Fruit fly (Drosophila melanogaster): ENCODE data around the gene CG14990.

CG14990 gene

DNA sequence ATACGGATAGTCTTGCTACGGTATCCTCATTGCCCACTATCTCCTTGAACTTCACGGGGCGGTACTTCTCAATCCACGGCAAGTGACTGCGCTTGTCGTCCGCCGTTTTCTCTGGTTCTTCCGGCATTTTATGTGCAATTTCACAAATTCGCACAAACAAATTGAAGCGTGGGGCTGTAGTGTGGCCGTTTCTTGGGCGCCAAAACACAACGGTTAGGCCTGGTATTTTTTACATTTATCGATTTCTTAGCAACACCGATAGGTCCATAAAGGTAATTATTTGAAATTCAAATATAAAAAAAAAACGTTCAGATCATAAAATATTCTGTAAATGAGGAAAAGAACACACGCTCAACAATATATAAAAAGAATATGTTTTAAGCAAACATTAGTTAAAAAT is 42.9 kb downstream of the CG14990 start, which contains the start of gene RfC4 (continued):
- TF ChIP-seq CG2678 (tag; optimal IDR thresholded peaks at IDR 0.05): no peak
- TF ChIP-seq vvl (GFP tag; IDR thresholded peaks at IDR 0.05): no peak
- no peak for TF ChIP-seq emc (GFP tag; optimal IDR thresholded peaks at IDR 0.05)
- TF ChIP-seq wek (GFP tag; optimal IDR thresholded peaks at IDR 0.05): no peak
- TF ChIP-seq Sox100B (GFP tag; optimal IDR thresholded peaks at IDR 0.05): no peak
- peak; percentile 42; the same call in 1 of the 3 replicates for TF ChIP-seq CG16813 (GFP tag; IDR thresholded peaks at IDR 0.05; ENCODE audit: partially characterized antibody)
- peak; percentile 41 for TF ChIP-seq HLH4C (GFP tag; IDR thresholded peaks at IDR 0.05; ENCODE audit: partially characterized antibody)
- TF ChIP-seq CG2116 (GFP tag; optimal IDR thresholded peaks at IDR 0.05): peak; percentile 58
- peak; percentile 2 for TF ChIP-seq CG15601 (tag; optimal IDR thresholded peaks at IDR 0.05)
- no peak for TF ChIP-seq peb (GFP tag; IDR thresholded peaks at IDR 0.05)
- TF ChIP-seq MESR4 (GFP tag; optimal IDR thresholded peaks at IDR 0.05): peak; percentile 27
- TF ChIP-seq Tbp (GFP tag; optimal IDR thresholded peaks at IDR 0.05): no peak
- no peak for TF ChIP-seq nerfin-1 (tag; optimal IDR thresholded peaks at IDR 0.05)
- TF ChIP-seq CG17912 (GFP tag; optimal IDR thresholded peaks at IDR 0.05): no peak
- no peak for TF ChIP-seq CG5245 (GFP tag; optimal IDR thresholded peaks at IDR 0.05)
- TF ChIP-seq CG3847 (GFP tag; IDR thresholded peaks at IDR 0.05): no peak
- no peak for TF ChIP-seq CG10979 (tag; optimal IDR thresholded peaks at IDR 0.05)
- TF ChIP-seq zfh2 (GFP tag; optimal IDR thresholded peaks at IDR 0.05): no peak
- peak; percentile 53 for TF ChIP-seq Med (GFP tag)
- peak; percentile 88 for TF ChIP-seq Dp (GFP tag; optimal IDR thresholded peaks at IDR 0.05)
- no peak for TF ChIP-seq dpn (GFP tag; optimal IDR thresholded peaks at IDR 0.05)
- no peak for TF ChIP-seq caup (GFP tag; optimal IDR thresholded peaks at IDR 0.05; ENCODE audit: severe bottlenecking)
- TF ChIP-seq CG14710 (tag; optimal IDR thresholded peaks at IDR 0.05): peak; percentile 6
- TF ChIP-seq cg (GFP tag; optimal IDR thresholded peaks at IDR 0.05): no peak
- TF ChIP-seq Dll (GFP tag; IDR thresholded peaks at IDR 0.05; ENCODE audit: partially characterized antibody): no peak
- no peak for TF ChIP-seq Xbp1 (GFP tag; optimal IDR thresholded peaks at IDR 0.05)
- peak; percentile 35 for TF ChIP-seq HmgZ (tag; optimal IDR thresholded peaks at IDR 0.05)
- no peak for TF ChIP-seq CHES-1-like (GFP tag; optimal IDR thresholded peaks at IDR 0.05)
- peak; percentile 29 for TF ChIP-seq HmgD (GFP tag; optimal IDR thresholded peaks at IDR 0.05)
- no peak for TF ChIP-seq CG30403 (GFP tag; optimal IDR thresholded peaks at IDR 0.05)
- TF ChIP-seq gfzf (GFP tag; optimal IDR thresholded peaks at IDR 0.05): peak; percentile 69
- peak; percentile 22 for TF ChIP-seq stwl (tag; optimal IDR thresholded peaks at IDR 0.05)
- no peak for TF ChIP-seq CG8388 (GFP tag; optimal IDR thresholded peaks at IDR 0.05)
- 0 out of 3 replicates have a peak, but pooled peaks have one; percentile 18 for TF ChIP-seq CG17361 (GFP tag; IDR thresholded peaks at IDR 0.05)
- TF ChIP-seq CG34422 (GFP tag; IDR thresholded peaks at IDR 0.05): no peak
- peak; percentile 31 for TF ChIP-seq unc-4 (GFP tag; IDR thresholded peaks at IDR 0.05; ENCODE audit: partially characterized antibody)
- no peak for TF ChIP-seq CG13775 (GFP tag; optimal IDR thresholded peaks at IDR 0.05)
- no peak for TF ChIP-seq CG17568 (GFP tag; optimal IDR thresholded peaks at IDR 0.05)
- TF ChIP-seq Dref (GFP tag; IDR thresholded peaks at IDR 0.05): peak; percentile 78
- no peak for TF ChIP-seq CG4424 (GFP tag; optimal IDR thresholded peaks at IDR 0.05)
- no peak for TF ChIP-seq slou (GFP tag; optimal IDR thresholded peaks at IDR 0.05)
- no peak for TF ChIP-seq Meics (GFP tag; optimal IDR thresholded peaks at IDR 0.05)
- TF ChIP-seq CG12391 (tag; optimal IDR thresholded peaks at IDR 0.05): no peak
- TF ChIP-seq trem (tag; optimal IDR thresholded peaks at IDR 0.05): peak; percentile 28
- no peak for TF ChIP-seq CG10366 (GFP tag; IDR thresholded peaks at IDR 0.05)
- TF ChIP-seq Myb (GFP tag; optimal IDR thresholded peaks at IDR 0.05): peak; percentile 93
- TF ChIP-seq CG6791 (GFP tag; IDR thresholded peaks at IDR 0.05; ENCODE audit: partially characterized antibody): 0 out of 3 replicates have a peak, but pooled peaks have one; percentile 2
- TF ChIP-seq CG13287 (GFP tag; IDR thresholded peaks at IDR 0.05; ENCODE audit: partially characterized antibody): peak; percentile 36; the same call in 1 of the 2 replicates
- TF ChIP-seq CG11560 (tag; IDR thresholded peaks at IDR 0.05): no peak
- TF ChIP-seq dm (GFP tag; optimal IDR thresholded peaks at IDR 0.05): peak; percentile 18

Data from whole organism, embryonic.